Worm (Caenorhabditis elegans) whole organism, young adult: ENCODE measurements around the gene F54H5.14.
A peak's percentile ranks its signal among the peaks of the same experiment; 100 is the strongest.

Experiments used
- bed-2 ChIP-seq: fragments of 200-800 bp; sonication (Bioruptor generic); IDR thresholded peaks from 2 replicates; pipeline ENCODE4 v1.3.6; 2022; ENCODE audit warnings: missing genetic modification reagents, missing genetic modification characterization, missing compliant biosample characterization
- dox-1 ChIP-seq: fragments of 200-800 bp; sonication (Bioruptor generic); IDR thresholded peaks from 2 replicates; pipeline ENCODE4 v1.3.6; 2022; ENCODE audit warnings: missing genetic modification reagents, missing genetic modification characterization, missing compliant biosample characterization
- hrde-1 ChIP-seq: sonication (generic microtip); optimal IDR thresholded peaks from 2 replicates; lab custom pipeline; 2016; ENCODE audit warnings: missing genetic modification characterization, mild to moderate bottlenecking, missing compliant biosample characterization, moderate library complexity, missing genotype, missing genetic modification reagents, borderline replicate concordance
- snpc-4 ChIP-seq, 5 experiments: fragments of 150-350 bp in 1 of 5; sonication (generic microtip) in 4 of 5; optimal IDR thresholded peaks; 2 replicates each; lab custom pipeline; 2014 to 2018; ENCODE audit warnings: missing genetic modification characterization in 5 of 5, missing biosample characterization in 3 of 5, antibody characterized with exemption in 2 of 5, mild to moderate bottlenecking in 2 of 5, missing compliant biosample characterization in 2 of 5, missing genotype in 2 of 5, moderate library complexity in 2 of 5, missing genetic modification reagents in 1 of 5
- ztf-26 ChIP-seq: sonication (generic microtip); optimal IDR thresholded peaks from 2 replicates; lab custom pipeline; 2017; ENCODE audit warnings: missing genetic modification characterization, missing compliant biosample characterization

ce11 chrII:6615232-6616029 is 9.8 kb downstream of the F54H5.14 start:
- TF ChIP-seq bed-2 (GFP tag; lab: Robert Waterston, UW) (no peak), ztf-26 (tag; lab: Kevin White, UChicago) (no peak), dox-1 (GFP tag; lab: Robert Waterston, UW) (peak; percentile 59), snpc-4 (GFP tag; optimal IDR thresholded peaks at IDR 0.05; lab: Kevin White, UChicago) (no peak), snpc-4 (tag; optimal IDR thresholded peaks at IDR 0.05; lab: Kevin White, UChicago) (no peak), hrde-1 (tag; lab: Kevin White, UChicago) (no peak)
